Worm (Caenorhabditis elegans) whole organism, mixed stage, embryonic: ENCODE data around the gene F10G7.9.

Experiments
- M03D4.4 ChIP-seq: sonication (generic microtip); optimal IDR thresholded peaks from 2 replicates; lab custom pipeline; 2017; ENCODE audit warnings: mild to moderate bottlenecking, missing genetic modification characterization, missing compliant biosample characterization
- ces-1 ChIP-seq: fragments of 150-350 bp; optimal IDR thresholded peaks from 2 replicates; lab custom pipeline; 2014; ENCODE audit warnings: missing biosample characterization, missing genetic modification reagents, missing genetic modification characterization
- drap-1 ChIP-seq: fragments of 200-800 bp; sonication (Bioruptor generic); optimal IDR thresholded peaks from 3 replicates; lab custom pipeline; 2018; ENCODE audit warnings: mild to moderate bottlenecking, missing genetic modification characterization, missing compliant biosample characterization
- nhr-12 ChIP-seq: fragments of 150-350 bp; optimal IDR thresholded peaks from 2 replicates; lab custom pipeline; 2014; ENCODE audit warnings: missing biosample characterization, missing genetic modification characterization
- pha-4 ChIP-seq: fragments of 150-350 bp; optimal IDR thresholded peaks from 2 replicates; lab custom pipeline; 2018; ENCODE audit warnings: missing biosample characterization, missing genetic modification reagents, missing genetic modification characterization
- unc-39 ChIP-seq: fragments of 150-350 bp; optimal IDR thresholded peaks from 2 replicates; lab custom pipeline; 2014; ENCODE audit warnings: missing biosample characterization, missing genetic modification characterization
- ztf-11 ChIP-seq: fragments of 150-350 bp; optimal IDR thresholded peaks from 2 replicates; lab custom pipeline; 2014; ENCODE audit warnings: missing biosample characterization, missing genetic modification characterization

ce11 chrII:4726750-4727384 is 20.6 kb upstream of the F10G7.9 start:
- no peak for TF ChIP-seq ces-1 (GFP tag; lab: Kevin White, UChicago)
- no peak for TF ChIP-seq nhr-12
- no peak for TF ChIP-seq pha-4 (tag; lab: Kevin White, UChicago)
- no peak for TF ChIP-seq drap-1
- TF ChIP-seq unc-39 (tag; lab: Kevin White, UChicago) = no peak
- no peak for TF ChIP-seq ztf-11 (tag; lab: Kevin White, UChicago)
- no peak for TF ChIP-seq M03D4.4
